Worm (Caenorhabditis elegans) whole organism, young adult: ENCODE data around the gene ZK688.7.
"Not testable (repeated sequence)": the region's sequence is repeated elsewhere in the genome, so short reads cannot be mapped to it uniquely, and the experiment has no call there.

Source experiments
- B0019.2 ChIP-seq: fragments of 200-800 bp; sonication (Bioruptor generic); conservative IDR thresholded peaks from 2 replicates; pipeline ENCODE4 v1.3.6; 2022; ENCODE audit warnings: missing genetic modification reagents, missing genetic modification characterization, missing compliant biosample characterization
- B0035.1 ChIP-seq: sonication (generic microtip); optimal IDR thresholded peaks from 2 replicates; lab custom pipeline; 2016; ENCODE audit warnings: missing genetic modification characterization, mild to moderate bottlenecking, missing compliant biosample characterization, missing genotype, missing genetic modification reagents
- B0261.1 ChIP-seq: sonication (generic microtip); optimal IDR thresholded peaks from 2 replicates; lab custom pipeline; 2016; ENCODE audit warnings: mild to moderate bottlenecking, missing genetic modification characterization, moderate library complexity, missing compliant biosample characterization
- B0336.3 ChIP-seq: fragments of 200-800 bp; sonication (Bioruptor generic); IDR thresholded peaks from 2 replicates; pipeline ENCODE4 v1.3.6; 2022; ENCODE audit warnings: missing genetic modification characterization, missing compliant biosample characterization
- F37B4.10 ChIP-seq: fragments of 200-800 bp; sonication (Bioruptor generic); IDR thresholded peaks from 2 replicates; pipeline ENCODE4 v1.3.6; 2022; ENCODE audit warnings: missing genetic modification characterization, missing compliant biosample characterization
- F49E8.2 ChIP-seq: sonication (generic microtip); optimal IDR thresholded peaks from 3 replicates; lab custom pipeline; 2017; ENCODE audit warnings: missing genetic modification characterization, mild to moderate bottlenecking, missing compliant biosample characterization, antibody characterized with exemption, moderate library complexity; ENCODE audit not compliant: insufficient read depth
- T26A5.8 ChIP-seq: sonication (generic microtip); optimal IDR thresholded peaks from 2 replicates; lab custom pipeline; 2016; ENCODE audit warnings: missing genetic modification characterization, missing compliant biosample characterization
- Y67H2A.10 ChIP-seq: fragments of 200-800 bp; sonication (Bioruptor generic); conservative IDR thresholded peaks from 2 replicates; pipeline ENCODE4 v1.3.6; 2022; ENCODE audit warnings: missing genetic modification reagents, missing genetic modification characterization, missing compliant biosample characterization
- ama-1 ChIP-seq, 3 experiments: fragments of 150-350 bp in 1 of 3; sonication (generic microtip) in 2 of 3; optimal IDR thresholded peaks; 2 replicates each; lab custom pipeline; 2014 to 2018; ENCODE audit warnings: missing biosample characterization in 2 of 3, missing genetic modification characterization in 2 of 3, missing genetic modification reagents in 2 of 3
- athp-1 ChIP-seq: sonication (generic microtip); optimal IDR thresholded peaks from 2 replicates; lab custom pipeline; 2017; ENCODE audit warnings: mild to moderate bottlenecking, missing genetic modification characterization, missing compliant biosample characterization
- attf-5 ChIP-seq: fragments of 200-800 bp; sonication (Bioruptor generic); optimal IDR thresholded peaks from 2 replicates; lab custom pipeline; 2018; ENCODE audit warnings: mild to moderate bottlenecking, missing genetic modification characterization, missing compliant biosample characterization
- bed-1 ChIP-seq: fragments of 200-800 bp; sonication (Bioruptor generic); IDR thresholded peaks from 2 replicates; pipeline ENCODE4 v1.3.6; 2022; ENCODE audit warnings: missing genetic modification reagents, missing genetic modification characterization, missing compliant biosample characterization
- bed-2 ChIP-seq: fragments of 200-800 bp; sonication (Bioruptor generic); IDR thresholded peaks from 2 replicates; pipeline ENCODE4 v1.3.6; 2022; ENCODE audit warnings: missing genetic modification reagents, missing genetic modification characterization, missing compliant biosample characterization
- cebp-1 ChIP-seq, 2 experiments: fragments of 200-800 bp in 1 of 2; sonication (Bioruptor generic) in 1 of 2; sonication (generic microtip) in 1 of 2; IDR thresholded peaks in 1 of 2; optimal IDR thresholded peaks in 1 of 2; 2 replicates each; pipeline versions ENCODE4 v1.3.6 to Lab custom; 2017 to 2022; ENCODE audit warnings: missing compliant biosample characterization in 2 of 2, missing genetic modification characterization in 2 of 2, mild to moderate bottlenecking in 1 of 2, missing genetic modification reagents in 1 of 2, moderate library complexity in 1 of 2
- dox-1 ChIP-seq: fragments of 200-800 bp; sonication (Bioruptor generic); IDR thresholded peaks from 2 replicates; pipeline ENCODE4 v1.3.6; 2022; ENCODE audit warnings: missing genetic modification reagents, missing genetic modification characterization, missing compliant biosample characterization
- egl-18 ChIP-seq: fragments of 200-800 bp; sonication (Bioruptor generic); IDR thresholded peaks from 2 replicates; pipeline ENCODE4 v1.3.6; 2022; ENCODE audit warnings: missing genetic modification reagents, missing genetic modification characterization, missing compliant biosample characterization
- hlh-12 ChIP-seq: sonication (generic microtip); optimal IDR thresholded peaks from 2 replicates; lab custom pipeline; 2016; ENCODE audit warnings: missing genetic modification characterization, missing compliant biosample characterization
- hlh-26 ChIP-seq: fragments of 200-800 bp; sonication (Bioruptor generic); conservative IDR thresholded peaks from 2 replicates; pipeline ENCODE4 v1.3.6; 2022; ENCODE audit warnings: missing genetic modification reagents, missing genetic modification characterization, missing compliant biosample characterization
- hmg-1.2 ChIP-seq: fragments of 200-800 bp; sonication (Bioruptor generic); IDR thresholded peaks from 2 replicates; pipeline ENCODE4 v1.3.6; 2022; ENCODE audit warnings: missing genetic modification reagents, missing genetic modification characterization, missing compliant biosample characterization
- hsf-1 ChIP-seq: fragments of 200-800 bp; sonication (Bioruptor generic); IDR thresholded peaks from 2 replicates; pipeline ENCODE4 v1.3.6; 2022; ENCODE audit warnings: missing genetic modification reagents, missing genetic modification characterization, missing compliant biosample characterization
- let-526 ChIP-seq: fragments of 200-800 bp; sonication (Bioruptor generic); IDR thresholded peaks from 2 replicates; pipeline ENCODE4 v1.3.6; 2022; ENCODE audit warnings: missing genetic modification reagents, missing genetic modification characterization, missing compliant biosample characterization
- let-607 ChIP-seq, 2 experiments: fragments of 200-800 bp in 1 of 2; sonication (Bioruptor generic) in 1 of 2; sonication (generic microtip) in 1 of 2; optimal IDR thresholded peaks; 2 replicates each; lab custom pipeline; 2016 to 2018; ENCODE audit warnings: mild to moderate bottlenecking in 2 of 2, missing compliant biosample characterization in 2 of 2, missing genetic modification characterization in 2 of 2, moderate library complexity in 2 of 2, missing genotype in 1 of 2
- lin-54 ChIP-seq: fragments of 200-800 bp; sonication (Bioruptor generic); optimal IDR thresholded peaks from 2 replicates; lab custom pipeline; 2018; ENCODE audit warnings: mild to moderate bottlenecking, missing genetic modification characterization, missing compliant biosample characterization
- madf-8 ChIP-seq: fragments of 200-800 bp; sonication (Bioruptor generic); conservative IDR thresholded peaks from 2 replicates; pipeline ENCODE4 v1.3.6; 2022; ENCODE audit warnings: missing genetic modification reagents, missing genetic modification characterization, missing compliant biosample characterization
- nfya-2 ChIP-seq: fragments of 200-800 bp; sonication (Bioruptor generic); IDR thresholded peaks from 2 replicates; pipeline ENCODE4 v1.3.6; 2022; ENCODE audit warnings: missing genetic modification reagents, missing genetic modification characterization, missing compliant biosample characterization
- nfyb-1 ChIP-seq: fragments of 200-800 bp; sonication (Bioruptor generic); IDR thresholded peaks from 2 replicates; pipeline ENCODE4 v1.3.6; 2022; ENCODE audit warnings: missing genetic modification reagents, missing genetic modification characterization, missing compliant biosample characterization
- nhr-179 ChIP-seq: sonication (generic microtip); optimal IDR thresholded peaks from 2 replicates; lab custom pipeline; 2016; ENCODE audit warnings: mild to moderate bottlenecking, missing genetic modification characterization, missing compliant biosample characterization
- nhr-80 ChIP-seq: sonication (generic microtip); optimal IDR thresholded peaks from 2 replicates; lab custom pipeline; 2016; ENCODE audit warnings: missing genetic modification characterization, missing compliant biosample characterization
- nhr-90 ChIP-seq: sonication (generic microtip); optimal IDR thresholded peaks from 2 replicates; lab custom pipeline; 2016; ENCODE audit warnings: missing genotype, mild to moderate bottlenecking, missing genetic modification characterization, missing compliant biosample characterization
- pbrm-1 ChIP-seq: fragments of 200-800 bp; sonication (Bioruptor generic); IDR thresholded peaks from 2 replicates; pipeline ENCODE4 v1.3.6; 2022; ENCODE audit warnings: missing genetic modification reagents, missing genetic modification characterization, missing compliant biosample characterization
- pha-4 ChIP-seq: fragments of 150-350 bp; sonication (generic microtip); optimal IDR thresholded peaks from 2 replicates; lab custom pipeline; 2014; ENCODE audit warnings: missing biosample characterization, missing genetic modification reagents, missing genetic modification characterization
- rcor-1 ChIP-seq: fragments of 200-800 bp; sonication (Bioruptor generic); IDR thresholded peaks from 2 replicates; pipeline ENCODE4 v1.3.6; 2022; ENCODE audit warnings: missing genetic modification reagents, missing genetic modification characterization, missing compliant biosample characterization
- rpc-1 ChIP-seq, 2 experiments: fragments of 150-350 bp in 1 of 2; sonication (generic microtip) in 1 of 2; optimal IDR thresholded peaks; 2 replicates each; lab custom pipeline; 2014 to 2018; ENCODE audit warnings: missing biosample characterization in 1 of 2, missing genetic modification characterization in 1 of 2, missing genetic modification reagents in 1 of 2, missing genotype in 1 of 2
- tbp1 ChIP-seq: fragments of 200-800 bp; sonication (Bioruptor generic); optimal IDR thresholded peaks from 2 replicates; lab custom pipeline; 2018; ENCODE audit warnings: mild to moderate bottlenecking, missing genetic modification characterization, missing compliant biosample characterization
- tbx-9 ChIP-seq: sonication (generic microtip); optimal IDR thresholded peaks from 2 replicates; lab custom pipeline; 2016; ENCODE audit warnings: borderline replicate concordance, missing genetic modification characterization, inconsistent platforms, missing compliant biosample characterization
- ztf-25 ChIP-seq: fragments of 200-800 bp; sonication (Bioruptor generic); IDR thresholded peaks from 2 replicates; pipeline ENCODE4 v1.3.6; 2022; ENCODE audit warnings: missing genetic modification reagents, missing genetic modification characterization, missing compliant biosample characterization

Gene ZK688.7

DNA sequence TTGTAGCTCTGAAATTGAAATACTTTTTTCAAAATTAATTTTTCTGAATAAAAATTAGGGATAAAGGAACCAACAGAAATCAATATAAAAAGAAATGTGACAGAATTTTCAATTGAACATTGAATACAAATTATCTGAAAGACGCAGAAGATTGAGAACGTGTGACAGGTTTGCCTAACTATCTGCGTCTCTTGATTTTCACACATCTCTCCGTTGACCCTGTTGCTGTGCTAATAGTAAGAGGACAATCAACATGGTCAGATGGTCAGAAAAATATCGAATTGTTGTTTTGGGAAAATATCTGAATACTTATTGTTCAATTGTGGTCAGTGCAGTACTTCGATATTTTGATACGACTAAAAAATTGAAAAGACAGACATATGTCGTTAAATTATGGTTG is at the start of gene ZK688.7:
ZK688.7 (minus strand) TSS at position 14 of the 400 bp plus-strand sequence.
- TF ChIP-seq bed-2 (GFP tag; lab: Robert Waterston, UW) (no peak), nfya-2 (no peak), pbrm-1 (GFP tag; lab: Robert Waterston, UW) (no peak), B0035.1 (no peak), nhr-80 (tag; lab: Kevin White, UChicago) (peak; percentile 25), ztf-25 (GFP tag; lab: Robert Waterston, UW) (no peak), athp-1 (tag; lab: Kevin White, UChicago) (no peak), hlh-26 (GFP tag; lab: Robert Waterston, UW) (no peak), madf-8 (GFP tag; lab: Robert Waterston, UW) (no peak), dox-1 (GFP tag; lab: Robert Waterston, UW) (no peak), let-526 (GFP tag; lab: Robert Waterston, UW) (no peak), nfyb-1 (GFP tag; lab: Robert Waterston, UW) (no peak), nhr-179 (no peak), hmg-1.2 (GFP tag; lab: Robert Waterston, UW) (peak; percentile 85), ama-1 (optimal IDR thresholded peaks at IDR 0.05; lab: Kevin White, UChicago) (no peak), ama-1 (GFP tag; optimal IDR thresholded peaks at IDR 0.05; lab: Kevin White, UChicago) (no peak), egl-18 (no peak), tbx-9 (tag; lab: Kevin White, UChicago) (no peak), pha-4 (tag; lab: Kevin White, UChicago) (no peak), attf-5 (peak; percentile 68), B0336.3 (GFP tag; lab: Robert Waterston, UW) (no peak), rpc-1 (optimal IDR thresholded peaks at IDR 0.05; lab: Kevin White, UChicago) (no peak), rpc-1 (tag; optimal IDR thresholded peaks at IDR 0.05; lab: Kevin White, UChicago) (no peak), T26A5.8 (tag; lab: Kevin White, UChicago) (no peak), hlh-12 (no peak), F37B4.10 (GFP tag; lab: Robert Waterston, UW) (no peak), nhr-90 (tag; lab: Kevin White, UChicago) (no peak)

ce11 chrIII:7958922-7959609 is 47.6 kb upstream of the ZK688.7 start, which contains the start of gene F54H12.10:
TSS of gene F54H12.10 (minus strand) at chrIII:7958972.
- TF ChIP-seq rpc-1 (optimal IDR thresholded peaks at IDR 0.05; lab: Kevin White, UChicago) = peak; percentile 32
- TF ChIP-seq rpc-1 (tag; optimal IDR thresholded peaks at IDR 0.05; lab: Kevin White, UChicago) = peak; percentile 66
- peak; percentile 0 for TF ChIP-seq tbp1 (GFP tag; lab: Kevin White, UChicago)
- peak; percentile 58; the same call in 1 of the 2 replicates for TF ChIP-seq nfyb-1 (GFP tag; lab: Robert Waterston, UW)
- TF ChIP-seq hmg-1.2 (GFP tag; lab: Robert Waterston, UW) = peak; percentile 72; the same call in 1 of the 2 replicates
- not testable (repeated sequence) for TF ChIP-seq cebp-1 (GFP tag; IDR thresholded peaks at IDR 0.05; lab: Robert Waterston, UW)
- peak; percentile 40 for TF ChIP-seq cebp-1 (tag; optimal IDR thresholded peaks at IDR 0.05; lab: Kevin White, UChicago)
- TF ChIP-seq B0261.1 = peak; percentile 43

DNA sequence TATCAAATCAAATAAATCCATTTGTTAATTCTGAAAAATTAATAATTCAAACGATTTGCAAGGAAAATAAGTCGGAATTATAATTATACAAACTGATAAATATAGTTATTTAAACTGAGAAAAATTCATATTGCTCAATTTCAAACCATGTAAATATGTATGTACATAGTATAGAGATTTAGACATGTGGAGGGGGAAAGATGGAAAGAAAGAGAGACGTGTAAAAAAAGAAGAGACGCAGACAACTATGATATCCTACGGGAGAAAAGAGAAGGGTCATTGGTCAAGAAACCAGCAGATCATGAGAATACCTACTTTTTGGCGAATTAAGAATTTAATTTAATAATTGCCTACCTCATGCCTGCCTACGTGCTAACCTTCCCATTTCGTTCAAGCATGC is 46.7 kb upstream of the ZK688.7 start, which contains the start of gene C29E4.11:
C29E4.11 (minus strand) TSS at position 30 of the 400 bp plus-strand sequence.
- TF ChIP-seq hmg-1.2 (GFP tag; lab: Robert Waterston, UW) (peak; percentile 85), B0035.1 (no peak)

DNA sequence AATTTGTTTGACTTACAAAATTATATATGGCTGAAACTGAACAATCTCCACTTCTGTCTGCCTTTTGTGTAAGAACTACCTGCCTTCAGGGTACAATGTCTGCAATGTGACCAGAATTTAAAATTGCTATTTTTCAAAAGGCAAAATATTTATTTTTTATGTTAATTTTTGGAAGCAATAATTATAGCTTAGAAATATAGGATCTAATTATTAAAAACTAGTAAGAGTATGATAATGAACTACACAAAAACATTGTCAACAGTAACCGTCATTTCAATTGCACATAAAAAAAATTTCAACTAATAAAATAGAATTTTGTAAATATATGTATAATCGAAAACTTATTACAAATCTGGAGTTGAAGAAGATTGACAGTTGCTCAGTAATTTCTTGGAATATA is 45.5 kb upstream of the ZK688.7 start, which contains the start of gene C29E4.9:
C29E4.9 (minus strand) TSS at position 101 of the 400 bp plus-strand sequence.
- no peak for TF ChIP-seq rcor-1 (GFP tag; lab: Robert Waterston, UW)
- TF ChIP-seq lin-54 (GFP tag; lab: Kevin White, UChicago) = no peak
- TF ChIP-seq let-607 (tag; optimal IDR thresholded peaks at IDR 0.05; lab: Kevin White, UChicago) = no peak
- TF ChIP-seq bed-1 (GFP tag; lab: Robert Waterston, UW) = no peak
- no peak for TF ChIP-seq B0019.2 (GFP tag; lab: Robert Waterston, UW)
- TF ChIP-seq hsf-1 = no peak
- no peak for TF ChIP-seq F49E8.2 (tag; lab: Kevin White, UChicago)
- no peak for TF ChIP-seq bed-2 (GFP tag; lab: Robert Waterston, UW)
- no peak for TF ChIP-seq Y67H2A.10 (GFP tag; lab: Robert Waterston, UW)
